Worm (Caenorhabditis elegans): ENCODE results near the gene fipr-15.

- TF ChIP-seq fos-1 (tag; optimal IDR thresholded peaks at IDR 0.05) (no peak), ztf-4 (tag; optimal IDR thresholded peaks at IDR 0.05) (no peak), eor-1 (tag; optimal IDR thresholded peaks at IDR 0.05) (no peak), snpc-4 (tag; optimal IDR thresholded peaks at IDR 0.05) (no peak), elt-3 (tag; optimal IDR thresholded peaks at IDR 0.05) (no peak)
Measured at ce11 chrIV:10909708-10910107, 29.3 kb downstream of the fipr-15 start, which contains the start of gene pyk-2.

Measured in whole organism, L3 larva.